Fruit fly (Drosophila melanogaster) whole organism, adult: ENCODE results near the gene Karybeta3.
A peak's percentile ranks its signal among the peaks of the same experiment; 100 is the strongest.

Experiments used
- CG11617 ChIP-seq: fragments of 200-800 bp; sonication (Bioruptor generic); optimal IDR thresholded peaks from 2 replicates; lab custom pipeline; 2017; ENCODE audit warnings: mild to moderate bottlenecking, missing biosample characterization, missing genetic modification reagents, missing genetic modification characterization
- CG12768 ChIP-seq: fragments of 200-800 bp; sonication (Bioruptor generic); optimal IDR thresholded peaks from 2 replicates; lab custom pipeline; 2017; ENCODE audit warnings: missing biosample characterization, missing genetic modification characterization, mild to moderate bottlenecking, moderate library complexity, missing genetic modification reagents
- CG14711 ChIP-seq: fragments of 200-800 bp; sonication (Bioruptor generic); optimal IDR thresholded peaks from 2 replicates; lab custom pipeline; 2018; ENCODE audit warnings: missing biosample characterization, mild to moderate bottlenecking, missing genetic modification characterization, moderate library complexity
- CG1620 ChIP-seq: fragments of 200-800 bp; sonication (Bioruptor generic); optimal IDR thresholded peaks from 2 replicates; lab custom pipeline; 2016; ENCODE audit warnings: missing biosample characterization, missing genetic modification characterization
- CG33017 ChIP-seq: fragments of 200-800 bp; sonication (Bioruptor generic); optimal IDR thresholded peaks from 2 replicates; lab custom pipeline; 2018; ENCODE audit warnings: missing biosample characterization, mild to moderate bottlenecking, missing genetic modification characterization, moderate library complexity
- CG5204 ChIP-seq: fragments of 200-800 bp; sonication (Bioruptor generic); optimal IDR thresholded peaks from 2 replicates; lab custom pipeline; 2016; ENCODE audit warnings: missing biosample characterization, missing genetic modification characterization
- CG7045 ChIP-seq: fragments of 200-800 bp; sonication (Bioruptor generic); optimal IDR thresholded peaks from 2 replicates; lab custom pipeline; 2017; ENCODE audit warnings: missing biosample characterization, mild to moderate bottlenecking, missing genetic modification characterization
- CG7101 ChIP-seq: fragments of 200-800 bp; sonication (Bioruptor generic); optimal IDR thresholded peaks from 2 replicates; lab custom pipeline; 2018; ENCODE audit warnings: missing biosample characterization, mild to moderate bottlenecking, missing genetic modification characterization, moderate library complexity
- Clk ChIP-seq: fragments of 200-800 bp; sonication (Bioruptor generic); optimal IDR thresholded peaks from 2 replicates; lab custom pipeline; 2017; ENCODE audit warnings: missing biosample characterization, missing genetic modification characterization
- Crg-1 ChIP-seq: fragments of 200-800 bp; sonication (Bioruptor generic); optimal IDR thresholded peaks from 2 replicates; lab custom pipeline; 2016; ENCODE audit warnings: missing biosample characterization, missing genetic modification characterization
- Hr96 ChIP-seq: fragments of 200-800 bp; sonication (Bioruptor generic); optimal IDR thresholded peaks from 2 replicates; lab custom pipeline; 2016; ENCODE audit warnings: missing biosample characterization, missing genetic modification characterization
- Mnt ChIP-seq: fragments of 200-800 bp; sonication (Bioruptor generic); optimal IDR thresholded peaks from 2 replicates; lab custom pipeline; 2016; ENCODE audit warnings: missing biosample characterization, mild to moderate bottlenecking, missing genetic modification characterization
- bab1 ChIP-seq: fragments of 200-800 bp; sonication (Bioruptor generic); optimal IDR thresholded peaks from 3 replicates; lab custom pipeline; 2019; ENCODE audit warnings: missing biosample characterization, mild to moderate bottlenecking, missing genetic modification characterization, moderate library complexity
- cic ChIP-seq: fragments of 200-800 bp; sonication (Bioruptor generic); optimal IDR thresholded peaks from 2 replicates; lab custom pipeline; 2017; ENCODE audit warnings: missing biosample characterization, mild to moderate bottlenecking, missing genetic modification characterization, moderate library complexity
- cnc ChIP-seq, 2 experiments: fragments of >200 bp; optimal IDR thresholded peaks; 2 replicates each; lab custom pipeline; 2017
- kay ChIP-seq: fragments of 200-800 bp; sonication (Bioruptor generic); peaks from one replicate; lab custom pipeline; 2016; ENCODE audit warnings: missing biosample characterization, missing genetic modification characterization, borderline replicate concordance
- ovo ChIP-seq: fragments of 200-800 bp; sonication (Bioruptor generic); optimal IDR thresholded peaks from 2 replicates; lab custom pipeline; 2016; ENCODE audit warnings: missing biosample characterization, missing genetic modification characterization
- pad ChIP-seq: fragments of 200-800 bp; sonication (Bioruptor generic); optimal IDR thresholded peaks from 3 replicates; lab custom pipeline; 2017; ENCODE audit warnings: missing biosample characterization, missing genetic modification characterization, mild to moderate bottlenecking, moderate library complexity, missing genetic modification reagents
- tj ChIP-seq: fragments of 200-800 bp; sonication (Bioruptor generic); optimal IDR thresholded peaks from 3 replicates; lab custom pipeline; 2017; ENCODE audit warnings: missing biosample characterization, mild to moderate bottlenecking, missing genetic modification characterization, moderate library complexity
- toe ChIP-seq: fragments of 200-800 bp; sonication (Bioruptor generic); optimal IDR thresholded peaks from 2 replicates; lab custom pipeline; 2016; ENCODE audit warnings: missing biosample characterization, missing genetic modification characterization

Gene Karybeta3

dm6 chr3R:4663068-4663467 lies 14.1 kb downstream of the Karybeta3 start:
- TF ChIP-seq cic (no peak), CG5204 (GFP tag; lab: Kevin White, UChicago) (no peak), pad (GFP tag; lab: Kevin White, UChicago) (no peak), Clk (GFP tag; lab: Kevin White, UChicago) (no peak), Mnt (GFP tag; lab: Kevin White, UChicago) (no peak), cnc (optimal IDR thresholded peaks at IDR 0.05; lab: Kevin White, UChicago) (no peak), Crg-1 (GFP tag; lab: Kevin White, UChicago) (no peak), CG12768 (GFP tag; lab: Kevin White, UChicago) (no peak), tj (no peak), CG11617 (GFP tag; lab: Kevin White, UChicago) (no peak), toe (GFP tag; lab: Kevin White, UChicago) (no peak), ovo (GFP tag; lab: Kevin White, UChicago) (no peak)

dm6 chr3R:4664199-4664598 lies 15.2 kb downstream of the Karybeta3 start:
- TF ChIP-seq CG12768 (GFP tag; lab: Kevin White, UChicago), result no peak
- no peak for TF ChIP-seq bab1 (GFP tag; lab: Kevin White, UChicago)
- TF ChIP-seq ovo (GFP tag; lab: Kevin White, UChicago), result no peak
- TF ChIP-seq Hr96 (GFP tag; lab: Kevin White, UChicago), result no peak
- TF ChIP-seq CG14711 (tag; lab: Kevin White, UChicago), result no peak
- TF ChIP-seq pad (GFP tag; lab: Kevin White, UChicago), result no peak
- no peak for TF ChIP-seq CG5204 (GFP tag; lab: Kevin White, UChicago)
- no peak for TF ChIP-seq Mnt (GFP tag; lab: Kevin White, UChicago)

dm6 chr3R:4664947-4665346 lies 16.0 kb downstream of the Karybeta3 start:
- TF ChIP-seq tj (peak; percentile 77), bab1 (GFP tag; lab: Kevin White, UChicago) (peak; percentile 56), CG14711 (tag; lab: Kevin White, UChicago) (peak; percentile 89), CG1620 (GFP tag; lab: Kevin White, UChicago) (peak; percentile 99), Mnt (GFP tag; lab: Kevin White, UChicago) (peak; percentile 96), Hr96 (GFP tag; lab: Kevin White, UChicago) (peak; percentile 94), toe (GFP tag; lab: Kevin White, UChicago) (peak; percentile 95), cnc (optimal IDR thresholded peaks at IDR 0.05; lab: Kevin White, UChicago) (peak in 1 of 2 experiments; percentile 88), Crg-1 (GFP tag; lab: Kevin White, UChicago) (peak; percentile 100), CG7045 (GFP tag; lab: Kevin White, UChicago) (peak; percentile 99), CG11617 (GFP tag; lab: Kevin White, UChicago) (peak; percentile 98), CG7101 (tag; lab: Kevin White, UChicago) (peak; percentile 99), pad (GFP tag; lab: Kevin White, UChicago) (peak; percentile 93), cic (peak; percentile 99), CG12768 (GFP tag; lab: Kevin White, UChicago) (peak; percentile 99), CG5204 (GFP tag; lab: Kevin White, UChicago) (peak; percentile 92), kay (GFP tag; lab: Kevin White, UChicago) (peak; percentile 99), CG33017 (tag; lab: Kevin White, UChicago) (peak; percentile 97), ovo (GFP tag; lab: Kevin White, UChicago) (peak; percentile 100), Clk (GFP tag; lab: Kevin White, UChicago) (peak; percentile 96)

- TF ChIP-seq tj (no peak), kay (GFP tag; lab: Kevin White, UChicago) (peak; percentile 66)
Observed at dm6 chr3R:4666014-4666652, 17.2 kb downstream of the Karybeta3 start.

dm6 chr3R:4667399-4668201 lies 18.6 kb downstream of the Karybeta3 start:
- TF ChIP-seq cic, result no peak
- no peak for TF ChIP-seq tj
- no peak for TF ChIP-seq Clk (GFP tag; lab: Kevin White, UChicago)
- TF ChIP-seq toe (GFP tag; lab: Kevin White, UChicago), result no peak
- TF ChIP-seq CG33017 (tag; lab: Kevin White, UChicago), result no peak
- TF ChIP-seq bab1 (GFP tag; lab: Kevin White, UChicago), result no peak
- TF ChIP-seq CG14711 (tag; lab: Kevin White, UChicago), result no peak
- TF ChIP-seq CG7101 (tag; lab: Kevin White, UChicago), result no peak
- no peak for TF ChIP-seq cnc (optimal IDR thresholded peaks at IDR 0.05; lab: Kevin White, UChicago)
- TF ChIP-seq Hr96 (GFP tag; lab: Kevin White, UChicago), result no peak
- no peak for TF ChIP-seq CG5204 (GFP tag; lab: Kevin White, UChicago)
- no peak for TF ChIP-seq pad (GFP tag; lab: Kevin White, UChicago)
- no peak for TF ChIP-seq CG11617 (GFP tag; lab: Kevin White, UChicago)
- no peak for TF ChIP-seq kay (GFP tag; lab: Kevin White, UChicago)
- no peak for TF ChIP-seq CG12768 (GFP tag; lab: Kevin White, UChicago)
- TF ChIP-seq Crg-1 (GFP tag; lab: Kevin White, UChicago), result no peak
- TF ChIP-seq Mnt (GFP tag; lab: Kevin White, UChicago), result no peak
- TF ChIP-seq ovo (GFP tag; lab: Kevin White, UChicago), result no peak
